Worm (Caenorhabditis elegans): ENCODE measurements around the gene clec-65.

The clec-65 gene

DNA sequence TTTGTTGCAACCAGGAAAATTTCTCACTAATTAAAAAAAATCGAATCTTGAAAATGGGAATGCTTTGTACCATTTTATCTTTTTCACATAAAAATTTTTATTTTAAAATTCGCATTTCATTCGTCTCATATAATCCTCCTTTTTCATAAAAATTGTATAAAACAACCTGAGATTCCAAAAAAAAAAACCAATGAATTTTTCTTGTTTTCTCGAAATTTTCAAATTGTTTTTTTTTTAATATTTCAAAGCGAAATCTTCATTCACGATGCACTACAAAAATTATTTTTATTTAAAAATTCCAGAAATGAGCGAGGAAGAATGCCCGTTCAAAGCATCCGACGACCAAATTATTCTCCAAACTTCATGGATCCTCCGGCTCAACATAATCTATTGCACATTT lies 16.2 kb upstream of the clec-65 start, which contains the start of gene sra-14 (continued):
- TF ChIP-seq repo-1 (tag; optimal IDR thresholded peaks at IDR 0.05) (no peak), nhr-90 (tag; optimal IDR thresholded peaks at IDR 0.05) (no peak), xnd-1 (tag; optimal IDR thresholded peaks at IDR 0.05) (no peak), ztf-25 (GFP tag; IDR thresholded peaks at IDR 0.05) (no peak), ztf-3 (GFP tag; optimal IDR thresholded peaks at IDR 0.05) (no peak)

DNA sequence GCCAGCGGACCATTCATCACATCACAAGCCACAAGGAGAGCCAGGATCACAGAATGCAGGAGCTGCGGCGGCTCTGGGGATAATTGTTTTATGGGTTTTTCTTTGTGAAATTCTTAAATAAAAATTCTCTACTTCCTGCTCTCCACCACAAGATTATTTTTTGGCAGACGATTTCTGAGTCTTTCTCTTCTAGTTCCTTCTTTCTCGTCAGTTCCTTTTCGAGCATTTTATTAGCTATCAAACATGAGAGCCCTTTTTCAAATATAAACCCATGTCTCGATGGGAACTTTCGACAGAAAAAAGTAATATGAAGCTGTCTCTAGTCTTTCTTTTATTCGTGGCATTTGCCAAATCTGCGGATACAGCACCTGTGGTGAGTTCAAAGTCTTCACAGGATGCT lies 12.7 kb upstream of the clec-65 start, which contains the start of gene F35C5.3:
Gene F35C5.3, plus strand, starts transcription at position 301 of the 400 bp plus-strand sequence.
- TF ChIP-seq tbx-9 (tag; optimal IDR thresholded peaks at IDR 0.05; ENCODE audit: borderline replicate concordance) (no peak), B0035.1 (tag; optimal IDR thresholded peaks at IDR 0.05) (no peak), somi-1 (GFP tag; optimal IDR thresholded peaks at IDR 0.05) (no peak), aptf-2 (GFP tag; conservative IDR thresholded peaks at IDR 0.05) (no peak), T26A5.8 (tag; optimal IDR thresholded peaks at IDR 0.05) (no peak), madf-3 (GFP tag; IDR thresholded peaks at IDR 0.05) (no peak), tlf-1 (GFP tag; optimal IDR thresholded peaks at IDR 0.05) (no peak), repo-1 (tag; optimal IDR thresholded peaks at IDR 0.05) (no peak), lin-54 (GFP tag; optimal IDR thresholded peaks at IDR 0.05) (no peak), rpc-1 (optimal IDR thresholded peaks at IDR 0.05) (no peak), rpc-1 (tag; optimal IDR thresholded peaks at IDR 0.05) (no peak), F52B5.7 (tag; optimal IDR thresholded peaks at IDR 0.05) (no peak), mel-28 (tag; optimal IDR thresholded peaks at IDR 0.05; ENCODE audit: borderline replicate concordance) (no peak), F22D6.2 (tag; optimal IDR thresholded peaks at IDR 0.05) (no peak), F49E8.2 (tag; optimal IDR thresholded peaks at IDR 0.05; ENCODE audit: insufficient read depth) (no peak)

DNA sequence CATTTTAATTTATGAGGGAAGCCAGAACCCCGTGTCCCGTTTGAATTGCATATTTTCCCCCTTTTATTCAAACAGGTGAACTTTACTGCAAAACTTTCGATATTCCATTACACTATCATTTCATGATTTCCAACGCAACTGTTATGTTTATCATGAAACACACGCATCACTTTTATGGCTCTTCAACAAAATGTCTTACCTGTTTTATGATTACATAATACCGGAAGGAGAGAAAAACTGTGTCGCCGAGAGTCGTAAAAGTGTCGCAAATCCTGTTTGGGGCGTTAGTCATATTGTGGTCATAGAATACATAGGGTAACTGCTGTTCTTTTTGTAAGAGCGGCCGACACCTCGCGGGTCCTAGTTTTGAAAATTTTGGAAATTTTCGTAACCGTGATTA lies 8.7 kb upstream of the clec-65 start:
- TF ChIP-seq nfyb-1 (GFP tag; IDR thresholded peaks at IDR 0.05): no peak
- TF ChIP-seq unc-62 (GFP tag; optimal IDR thresholded peaks at IDR 0.05): peak; percentile 1
- peak; percentile 39 for TF ChIP-seq nhr-80 (tag; optimal IDR thresholded peaks at IDR 0.05)
- TF ChIP-seq snpc-4 (GFP tag; optimal IDR thresholded peaks at IDR 0.05): no peak
- TF ChIP-seq snpc-4 (tag; optimal IDR thresholded peaks at IDR 0.05): peak in 1 of 4 experiments; percentile 36

DNA sequence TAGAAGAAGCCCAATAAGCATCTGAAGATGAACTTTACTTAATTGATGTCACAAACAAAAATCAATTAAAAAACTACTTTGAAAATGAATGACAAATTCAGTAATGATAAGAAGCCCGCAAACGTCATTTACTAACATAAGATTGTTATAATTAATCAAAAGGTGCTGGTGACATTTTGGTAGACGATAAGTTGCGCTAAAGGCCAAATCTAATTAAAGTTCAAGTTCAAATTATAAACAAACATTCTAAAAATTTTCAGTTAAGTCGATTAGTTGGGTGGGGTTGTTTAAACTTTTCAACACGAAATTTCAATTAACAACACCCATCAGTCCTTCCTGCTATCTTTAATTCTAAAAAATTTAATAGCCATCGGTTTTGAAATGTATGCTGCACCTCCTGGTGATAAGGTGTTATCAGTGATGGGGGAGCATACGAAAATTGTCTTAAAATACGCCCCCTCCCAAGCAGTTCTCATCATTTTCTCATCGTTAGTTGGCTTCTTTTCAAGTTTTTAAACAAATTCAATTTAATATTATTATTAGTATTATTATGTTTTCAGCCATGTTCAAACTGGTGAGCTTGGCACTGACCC lies 6.0 kb upstream of the clec-65 start, which contains the start of the genes clec-62 and clec-63:
Gene clec-62, minus strand, starts transcription at position 51 of the 593 bp plus-strand sequence.
Gene clec-63, plus strand, starts transcription at position 561 of the 593 bp plus-strand sequence.
- TF ChIP-seq F49E8.2 (tag; optimal IDR thresholded peaks at IDR 0.05; ENCODE audit: insufficient read depth): no peak
- no peak for TF ChIP-seq mxl-1 (tag; optimal IDR thresholded peaks at IDR 0.05)
- peak; percentile 70 for TF ChIP-seq nhr-80 (tag; optimal IDR thresholded peaks at IDR 0.05)
- TF ChIP-seq aptf-3 (GFP tag; IDR thresholded peaks at IDR 0.05): no peak
- no peak for TF ChIP-seq T26A5.8 (tag; optimal IDR thresholded peaks at IDR 0.05)

DNA sequence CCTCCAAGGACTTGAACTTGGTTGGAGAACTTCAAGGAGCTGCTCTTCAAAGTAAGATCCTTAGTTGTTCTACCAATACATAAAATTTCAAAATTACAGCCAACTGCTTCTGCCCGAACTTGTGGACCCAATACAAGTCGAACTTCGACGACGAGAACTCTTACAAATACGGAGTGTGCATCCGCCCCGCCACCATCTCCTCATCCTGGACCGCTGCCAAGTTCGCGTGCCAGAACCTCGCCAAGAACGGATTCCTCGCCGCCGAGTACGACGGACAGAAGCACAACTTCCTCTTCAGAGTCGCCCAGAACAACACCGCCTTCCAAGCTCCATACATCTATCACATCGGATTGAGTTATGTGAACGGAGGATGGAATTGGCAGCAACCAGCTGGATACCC lies 4.5 kb upstream of the clec-65 start:
- TF ChIP-seq ceh-27 (GFP tag; optimal IDR thresholded peaks at IDR 0.05): no peak
- peak; percentile 51; the same call in 1 of the 2 replicates for TF ChIP-seq zfh-2 (GFP tag; conservative IDR thresholded peaks at IDR 0.05)

DNA sequence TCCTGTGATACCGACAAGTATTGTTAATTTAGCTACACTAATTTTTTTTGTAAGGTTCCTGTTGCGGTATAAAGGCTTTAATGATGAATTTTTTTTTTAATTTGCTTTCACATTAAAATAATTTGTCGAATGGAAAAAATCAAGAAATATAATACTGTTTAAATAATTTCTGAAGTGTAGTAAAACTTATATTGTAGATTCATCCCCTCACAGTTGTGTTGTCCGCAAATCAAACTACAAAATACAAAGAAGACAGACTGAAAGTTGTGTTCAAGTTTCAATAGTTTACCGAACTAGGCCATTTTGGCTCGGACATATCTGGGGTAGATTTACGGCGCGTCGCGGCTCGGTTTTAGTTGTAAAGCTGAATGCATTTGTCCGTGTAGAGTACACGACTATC lies 3.8 kb upstream of the clec-65 start:
- no peak for TF ChIP-seq F57A8.1 (GFP tag; optimal IDR thresholded peaks at IDR 0.05)
- no peak for TF ChIP-seq let-526 (GFP tag; IDR thresholded peaks at IDR 0.05)
- TF ChIP-seq hrde-1 (tag; optimal IDR thresholded peaks at IDR 0.05; ENCODE audit: borderline replicate concordance): no peak
- no peak for TF ChIP-seq madf-8 (GFP tag; conservative IDR thresholded peaks at IDR 0.05)
- TF ChIP-seq ztf-22 (GFP tag; optimal IDR thresholded peaks at IDR 0.05): no peak
- TF ChIP-seq egl-44 (GFP tag; IDR thresholded peaks at IDR 0.05): no peak
- no peak for TF ChIP-seq nfya-2 (GFP tag; IDR thresholded peaks at IDR 0.05)
- TF ChIP-seq madf-10 (tag; optimal IDR thresholded peaks at IDR 0.05): no peak
- no peak for TF ChIP-seq C06A6.2 (GFP tag; conservative IDR thresholded peaks at IDR 0.05)
- no peak for TF ChIP-seq sdz-38 (tag; optimal IDR thresholded peaks at IDR 0.05)
- no peak for TF ChIP-seq pha-4 (tag; optimal IDR thresholded peaks at IDR 0.05)
- no peak for TF ChIP-seq gei-17 (GFP tag; optimal IDR thresholded peaks at IDR 0.05)
- TF ChIP-seq ekl-4 (GFP tag; IDR thresholded peaks at IDR 0.05): no peak
- no peak for TF ChIP-seq Y56A3A.18 (GFP tag; IDR thresholded peaks at IDR 0.05)
